Fruit fly (Drosophila melanogaster) whole organism, embryonic: ENCODE data around the gene CG8891.

Experiments
- Atf3 ChIP-seq: fragments of 200-800 bp; sonication (Bioruptor generic); optimal IDR thresholded peaks from 3 replicates; lab custom pipeline; 2016; ENCODE audit warnings: missing biosample characterization, missing genetic modification characterization
- BtbVII ChIP-seq: fragments of 200-800 bp; sonication (Bioruptor generic); optimal IDR thresholded peaks from 3 replicates; lab custom pipeline; 2017; ENCODE audit warnings: missing biosample characterization, mild to moderate bottlenecking, missing genetic modification characterization
- Bteb2 ChIP-seq: fragments of 200-800 bp; sonication (Bioruptor generic); optimal IDR thresholded peaks from 2 replicates; lab custom pipeline; 2016; ENCODE audit warnings: missing biosample characterization, missing genetic modification characterization
- CG10462 ChIP-seq: fragments of 200-800 bp; sonication (Bioruptor generic); optimal IDR thresholded peaks from 2 replicates; lab custom pipeline; 2016; ENCODE audit warnings: missing biosample characterization, missing genetic modification characterization
- CG1233 ChIP-seq: fragments of 200-800 bp; sonication (Bioruptor generic); optimal IDR thresholded peaks from 4 replicates; lab custom pipeline; 2018; ENCODE audit warnings: missing biosample characterization, mild to moderate bottlenecking, missing genetic modification characterization
- CG12744 ChIP-seq: fragments of 200-800 bp; sonication (Bioruptor generic); optimal IDR thresholded peaks from 2 replicates; lab custom pipeline; 2016; ENCODE audit warnings: missing biosample characterization, missing genetic modification characterization
- CG13894 ChIP-seq: fragments of 200-800 bp; sonication (Bioruptor generic); optimal IDR thresholded peaks from 3 replicates; lab custom pipeline; 2018; ENCODE audit warnings: missing biosample characterization, mild to moderate bottlenecking, missing genetic modification characterization, moderate library complexity
- CG15514 ChIP-seq: fragments of 200-800 bp; sonication (Bioruptor generic); optimal IDR thresholded peaks from 3 replicates; lab custom pipeline; 2017; ENCODE audit warnings: missing biosample characterization, missing genetic modification characterization, mild to moderate bottlenecking, moderate library complexity, missing genetic modification reagents
- CG15601 ChIP-seq: fragments of 200-800 bp; sonication (Bioruptor generic); optimal IDR thresholded peaks from 3 replicates; lab custom pipeline; 2019; ENCODE audit warnings: missing biosample characterization, mild to moderate bottlenecking, missing genetic modification characterization, moderate library complexity
- CG1602 ChIP-seq: fragments of 200-800 bp; sonication (Bioruptor generic); optimal IDR thresholded peaks from 3 replicates; lab custom pipeline; 2016; ENCODE audit warnings: missing biosample characterization, missing genetic modification characterization
- CG16779 ChIP-seq: fragments of 200-800 bp; sonication (Bioruptor generic); IDR thresholded peaks from 2 replicates; pipeline ENCODE4 v1.3.6; 2022; ENCODE audit warnings: missing biosample characterization, missing genetic modification characterization
- CG17612 ChIP-seq: fragments of 200-800 bp; sonication (Bioruptor generic); IDR thresholded peaks from 2 replicates; pipeline ENCODE4 v1.3.6; 2022; ENCODE audit warnings: missing biosample characterization, missing genetic modification characterization
- CG18599 ChIP-seq: fragments of 200-800 bp; sonication (Bioruptor generic); optimal IDR thresholded peaks from 3 replicates; lab custom pipeline; 2017; ENCODE audit warnings: missing biosample characterization, missing genetic modification characterization, mild to moderate bottlenecking, moderate library complexity, missing genetic modification reagents
- CG2199 ChIP-seq: fragments of 200-800 bp; sonication (Bioruptor generic); IDR thresholded peaks from 3 replicates; pipeline ENCODE4 v1.3.6; 2022; ENCODE audit warnings: missing biosample characterization, missing genetic modification characterization
- CG30020 ChIP-seq: fragments of 200-800 bp; optimal IDR thresholded peaks from 2 replicates; lab custom pipeline; 2019; ENCODE audit warnings: missing biosample characterization, mild to moderate bottlenecking, missing genetic modification characterization, moderate library complexity
- CG3065 ChIP-seq: fragments of 200-800 bp; sonication (Bioruptor generic); optimal IDR thresholded peaks from 2 replicates; lab custom pipeline; 2016; ENCODE audit warnings: missing biosample characterization, missing genetic modification characterization
- CG32532 ChIP-seq: fragments of 200-800 bp; sonication (Bioruptor generic); IDR thresholded peaks from 2 replicates; pipeline ENCODE4 v1.3.6; 2022; ENCODE audit warnings: missing biosample characterization, missing genetic modification characterization
- CG34224 ChIP-seq: fragments of 200-800 bp; sonication (Bioruptor generic); IDR thresholded peaks from 3 replicates; pipeline ENCODE4 v1.3.6; 2022; ENCODE audit warnings: missing biosample characterization, missing genetic modification characterization; ENCODE audit not compliant: partially characterized antibody
- CG34376 ChIP-seq: fragments of 200-800 bp; sonication (Bioruptor generic); optimal IDR thresholded peaks from 2 replicates; lab custom pipeline; 2018; ENCODE audit warnings: missing biosample characterization, mild to moderate bottlenecking, missing genetic modification characterization
- CG42726 ChIP-seq: fragments of 200-800 bp; sonication (Bioruptor generic); IDR thresholded peaks from 2 replicates; pipeline ENCODE4 v1.3.6; 2022; ENCODE audit warnings: missing biosample characterization, missing genetic modification characterization; ENCODE audit not compliant: partially characterized antibody
- CG4707 ChIP-seq: fragments of 200-800 bp; sonication (Bioruptor generic); optimal IDR thresholded peaks from 2 replicates; lab custom pipeline; 2018; ENCODE audit warnings: missing biosample characterization, mild to moderate bottlenecking, missing genetic modification characterization, moderate library complexity
- CG6791 ChIP-seq: fragments of 200-800 bp; sonication (Bioruptor generic); IDR thresholded peaks from 3 replicates; pipeline ENCODE4 v1.3.6; 2022; ENCODE audit warnings: missing biosample characterization, missing genetic modification characterization; ENCODE audit not compliant: partially characterized antibody
- CG6813 ChIP-seq: fragments of 200-800 bp; sonication (Bioruptor generic); optimal IDR thresholded peaks from 2 replicates; lab custom pipeline; 2017; ENCODE audit warnings: missing biosample characterization, missing genetic modification characterization, mild to moderate bottlenecking, moderate library complexity, missing genetic modification reagents
- CG8359 ChIP-seq: fragments of 200-800 bp; sonication (Bioruptor generic); optimal IDR thresholded peaks from 2 replicates; lab custom pipeline; 2017; ENCODE audit warnings: missing biosample characterization, mild to moderate bottlenecking, missing genetic modification characterization, borderline replicate concordance
- CG9932 ChIP-seq: fragments of 200-800 bp; sonication (Bioruptor generic); IDR thresholded peaks from 2 replicates; pipeline ENCODE4 v1.3.6; 2022; ENCODE audit warnings: missing biosample characterization, missing genetic modification characterization
- Chrac-16 ChIP-seq: fragments of 200-800 bp; sonication (Bioruptor generic); optimal IDR thresholded peaks from 3 replicates; lab custom pipeline; 2016; ENCODE audit warnings: missing biosample characterization, missing genetic modification characterization
- CrebB ChIP-seq: fragments of 200-800 bp; sonication (Bioruptor generic); optimal IDR thresholded peaks from 3 replicates; lab custom pipeline; 2018; ENCODE audit warnings: missing biosample characterization, mild to moderate bottlenecking, missing genetic modification characterization
- Ets65A ChIP-seq: fragments of 200-800 bp; sonication (Bioruptor generic); peaks from one replicate; lab custom pipeline; 2016; ENCODE audit warnings: missing biosample characterization, missing genetic modification characterization
- Ets97D ChIP-seq: fragments of 200-800 bp; sonication (Bioruptor generic); optimal IDR thresholded peaks from 3 replicates; lab custom pipeline; 2016; ENCODE audit warnings: missing biosample characterization, missing genetic modification characterization
- Jarid2 ChIP-seq: fragments of 200-800 bp; sonication (Bioruptor generic); optimal IDR thresholded peaks from 3 replicates; lab custom pipeline; 2017; ENCODE audit warnings: mild to moderate bottlenecking, missing biosample characterization, missing genetic modification reagents, missing genetic modification characterization
- Med ChIP-seq: fragments of 200-800 bp; sonication (Bioruptor generic); peaks from one replicate; lab custom pipeline; 2016; ENCODE audit warnings: missing biosample characterization, missing genetic modification characterization, mild to moderate bottlenecking, inconsistent platforms, moderate library complexity
- Meics ChIP-seq: fragments of 200-800 bp; sonication (Bioruptor generic); optimal IDR thresholded peaks from 2 replicates; lab custom pipeline; 2017; ENCODE audit warnings: missing biosample characterization, mild to moderate bottlenecking, missing genetic modification characterization
- NC2β ChIP-seq: fragments of 200-800 bp; sonication (Bioruptor generic); optimal IDR thresholded peaks from 2 replicates; lab custom pipeline; 2016; ENCODE audit warnings: missing biosample characterization, missing genetic modification characterization
- Rx ChIP-seq: fragments of 200-800 bp; sonication (Bioruptor generic); IDR thresholded peaks from 2 replicates; pipeline ENCODE4 v1.3.6; 2022; ENCODE audit warnings: missing biosample characterization, missing genetic modification characterization
- Xrp1 ChIP-seq: fragments of 200-800 bp; sonication (Bioruptor generic); IDR thresholded peaks from 2 replicates; pipeline ENCODE4 v1.3.6; 2022; ENCODE audit warnings: missing biosample characterization, missing genetic modification characterization
- cad ChIP-seq: fragments of >200 bp; optimal IDR thresholded peaks from 2 replicates; lab custom pipeline; 2017; ENCODE audit warnings: missing biosample characterization, missing genetic modification characterization
- caup ChIP-seq: fragments of 200-800 bp; sonication (Bioruptor generic); optimal IDR thresholded peaks from 3 replicates; lab custom pipeline; 2017; ENCODE audit warnings: missing biosample characterization, mild to moderate bottlenecking, missing genetic modification characterization, moderate library complexity; ENCODE audit not compliant: severe bottlenecking
- chn ChIP-seq: fragments of 200-800 bp; sonication (Bioruptor generic); optimal IDR thresholded peaks from 2 replicates; lab custom pipeline; 2016; ENCODE audit warnings: missing biosample characterization, missing genetic modification characterization
- ewg ChIP-seq: fragments of 200-800 bp; sonication (Bioruptor generic); optimal IDR thresholded peaks from 3 replicates; lab custom pipeline; 2017; ENCODE audit warnings: mild to moderate bottlenecking, missing biosample characterization, missing genetic modification reagents, missing genetic modification characterization
- gem ChIP-seq: fragments of 200-800 bp; sonication (Bioruptor generic); optimal IDR thresholded peaks from 2 replicates; lab custom pipeline; 2019; ENCODE audit warnings: missing biosample characterization, mild to moderate bottlenecking, missing genetic modification characterization, moderate library complexity
- gt ChIP-seq: fragments of 200-800 bp; sonication (Bioruptor generic); IDR thresholded peaks from 2 replicates; pipeline ENCODE4 v1.3.6; 2022; ENCODE audit warnings: missing biosample characterization, missing genetic modification characterization
- hbn ChIP-seq: fragments of 200-800 bp; sonication (Bioruptor generic); IDR thresholded peaks from 2 replicates; pipeline ENCODE4 v1.3.6; 2022; ENCODE audit warnings: missing biosample characterization, missing genetic modification characterization; ENCODE audit not compliant: partially characterized antibody
- ken ChIP-seq: fragments of 200-800 bp; sonication (Bioruptor generic); IDR thresholded peaks from 3 replicates; pipeline ENCODE4 v1.3.6; 2022; ENCODE audit warnings: missing biosample characterization, missing genetic modification characterization
- lola ChIP-seq, 3 experiments: fragments of >200 bp in 2 of 3; fragments of 200-800 bp in 1 of 3; sonication (Bioruptor generic) in 1 of 3; optimal IDR thresholded peaks; 2 replicates each; lab custom pipeline; 2017 to 2019; ENCODE audit warnings: missing biosample characterization in 3 of 3, missing genetic modification characterization in 3 of 3, mild to moderate bottlenecking in 1 of 3, moderate library complexity in 1 of 3
- maf-S ChIP-seq: fragments of 200-800 bp; sonication (Bioruptor generic); optimal IDR thresholded peaks from 2 replicates; lab custom pipeline; 2016; ENCODE audit warnings: missing biosample characterization, missing genetic modification characterization
- nom ChIP-seq: fragments of 200-800 bp; sonication (Bioruptor generic); optimal IDR thresholded peaks from 2 replicates; lab custom pipeline; 2017; ENCODE audit warnings: missing biosample characterization, missing genetic modification characterization, mild to moderate bottlenecking, moderate library complexity, missing genetic modification reagents
- oc ChIP-seq: fragments of 200-800 bp; sonication (Bioruptor generic); optimal IDR thresholded peaks from 2 replicates; lab custom pipeline; 2018; ENCODE audit warnings: missing biosample characterization, mild to moderate bottlenecking, missing genetic modification characterization, moderate library complexity
- scrt ChIP-seq: fragments of 200-800 bp; sonication (Bioruptor generic); optimal IDR thresholded peaks from 2 replicates; lab custom pipeline; 2018; ENCODE audit warnings: missing biosample characterization, mild to moderate bottlenecking, missing genetic modification characterization, moderate library complexity
- tap ChIP-seq: fragments of 200-800 bp; optimal IDR thresholded peaks from 3 replicates; lab custom pipeline; 2019; ENCODE audit warnings: missing biosample characterization, mild to moderate bottlenecking, missing genetic modification characterization, moderate library complexity

The CG8891 gene

dm6 chr2L:4936325-4936869 is 42.8 kb downstream of the CG8891 start, which contains the start of gene hoe2 (continued):
- peak; percentile 23 for TF ChIP-seq Jarid2 (GFP tag; lab: Kevin White, UChicago)
- TF ChIP-seq ken (GFP tag; lab: Robert Waterston, UW), result no peak
- TF ChIP-seq maf-S (GFP tag; lab: Kevin White, UChicago), result no peak
- no peak for TF ChIP-seq CG9932
- peak; percentile 57 for TF ChIP-seq CG18599 (GFP tag; lab: Kevin White, UChicago)
- TF ChIP-seq caup (GFP tag; lab: Kevin White, UChicago), result peak; percentile 7
- TF ChIP-seq BtbVII, result no peak
- TF ChIP-seq lola (GFP tag; optimal IDR thresholded peaks at IDR 0.05; lab: Kevin White, UChicago), result no peak
- no peak for TF ChIP-seq oc (tag; lab: Kevin White, UChicago)
- peak; percentile 15 for TF ChIP-seq CG6813 (GFP tag; lab: Kevin White, UChicago)
- TF ChIP-seq CG30020 (tag; lab: Kevin White, UChicago), result no peak
- 0 out of 3 replicates have a peak, but pooled peaks have one; percentile 9 for TF ChIP-seq CG34224
- TF ChIP-seq Rx (GFP tag; lab: Robert Waterston, UW), result no peak
- peak; percentile 57 for TF ChIP-seq ewg (GFP tag; lab: Kevin White, UChicago)
- TF ChIP-seq hbn (GFP tag; lab: Robert Waterston, UW), result no peak
- TF ChIP-seq CG16779, result 0 out of 2 replicates have a peak, but pooled peaks have one; percentile 29
- TF ChIP-seq Atf3 (GFP tag; lab: Kevin White, UChicago), result no peak
- no peak for TF ChIP-seq CG12744 (GFP tag; lab: Kevin White, UChicago)
- no peak for TF ChIP-seq CG3065 (GFP tag; lab: Kevin White, UChicago)
- TF ChIP-seq CG32532, result peak; percentile 41; the same call in 1 of the 2 replicates
- TF ChIP-seq Chrac-16 (GFP tag; lab: Kevin White, UChicago), result no peak
- TF ChIP-seq scrt, result peak; percentile 94
- no peak for TF ChIP-seq nom (GFP tag; lab: Kevin White, UChicago)
- no peak for TF ChIP-seq CG1233 (GFP tag; lab: Kevin White, UChicago)
- no peak for TF ChIP-seq CG4707 (GFP tag; lab: Kevin White, UChicago)
- no peak for TF ChIP-seq Ets97D
- no peak for TF ChIP-seq gt
- TF ChIP-seq CrebB (tag; lab: Kevin White, UChicago), result no peak
- no peak for TF ChIP-seq cad (GFP tag; lab: Kevin White, UChicago)
- TF ChIP-seq Ets65A (GFP tag; lab: Kevin White, UChicago), result peak; percentile 18
- no peak for TF ChIP-seq CG10462 (GFP tag; lab: Kevin White, UChicago)
- TF ChIP-seq tap (tag; lab: Kevin White, UChicago), result no peak
- no peak for TF ChIP-seq CG6791 (GFP tag; lab: Robert Waterston, UW)
- TF ChIP-seq CG34376, result peak; percentile 37
- TF ChIP-seq Bteb2 (GFP tag; lab: Kevin White, UChicago), result no peak
- TF ChIP-seq NC2β, result no peak
- TF ChIP-seq Xrp1 (GFP tag; lab: Robert Waterston, UW), result no peak
- TF ChIP-seq CG15514 (GFP tag; lab: Kevin White, UChicago), result peak; percentile 48
- TF ChIP-seq CG8359 (GFP tag; lab: Kevin White, UChicago), result no peak
- no peak for TF ChIP-seq chn
- TF ChIP-seq CG42726 (GFP tag; lab: Robert Waterston, UW), result no peak
- no peak for TF ChIP-seq CG2199 (GFP tag; lab: Robert Waterston, UW)
- no peak for TF ChIP-seq CG1602 (GFP tag; lab: Kevin White, UChicago)
- TF ChIP-seq CG15601 (tag; lab: Kevin White, UChicago), result peak; percentile 94
- TF ChIP-seq CG13894 (tag; lab: Kevin White, UChicago), result peak; percentile 79
- peak; percentile 38 for TF ChIP-seq Med
- peak; percentile 4 for TF ChIP-seq Meics (GFP tag; lab: Kevin White, UChicago)
- TF ChIP-seq CG17612 (GFP tag; lab: Robert Waterston, UW), result no peak
- TF ChIP-seq gem (tag; lab: Kevin White, UChicago), result no peak
